Fruit fly (Drosophila melanogaster) whole organism, wandering third instar larva: ENCODE measurements around the gene CG15358.

Experiments
- Dfd ChIP-seq: fragments of >200 bp; optimal IDR thresholded peaks from 2 replicates; lab custom pipeline; 2017; ENCODE audit warnings: missing biosample characterization, missing genetic modification characterization
- Dif ChIP-seq: fragments of 200-275, 200-300 bp; sonication (Bioruptor generic); optimal IDR thresholded peaks from 2 replicates; lab custom pipeline; 2018; ENCODE audit warnings: missing biosample characterization, missing genetic modification characterization; ENCODE audit not compliant: partially characterized antibody
- HLH106 ChIP-seq: fragments of 200-800 bp; optimal IDR thresholded peaks from 3 replicates; lab custom pipeline; 2019; ENCODE audit warnings: missing biosample characterization, mild to moderate bottlenecking, missing genetic modification characterization, moderate library complexity
- Hr78 ChIP-seq: fragments of >200 bp; optimal IDR thresholded peaks from 2 replicates; lab custom pipeline; 2017; ENCODE audit warnings: missing biosample characterization, missing genetic modification characterization
- Myc ChIP-seq: fragments of >200 bp; optimal IDR thresholded peaks from 2 replicates; lab custom pipeline; 2017
- dsf ChIP-seq: sonication (Bioruptor generic); optimal IDR thresholded peaks from 2 replicates; lab custom pipeline; 2016; ENCODE audit warnings: missing biosample characterization, missing genetic modification characterization, borderline replicate concordance
- fru ChIP-seq: fragments of 200-800 bp; sonication (Bioruptor generic); optimal IDR thresholded peaks from 3 replicates; lab custom pipeline; 2016; ENCODE audit warnings: missing biosample characterization, mild to moderate bottlenecking, missing genetic modification characterization
- lola ChIP-seq: fragments of >200 bp; optimal IDR thresholded peaks from 2 replicates; lab custom pipeline; 2017; ENCODE audit warnings: missing biosample characterization, missing genetic modification characterization
- usp ChIP-seq: fragments of >200 bp; optimal IDR thresholded peaks from 2 replicates; lab custom pipeline; 2017; ENCODE audit warnings: missing biosample characterization, missing genetic modification characterization

dm6 chr2L:1861994-1862393 lies 21.0 kb downstream of the CG15358 start:
- no peak for TF ChIP-seq usp (GFP tag; lab: Kevin White, UChicago)
- peak; percentile 20 for TF ChIP-seq fru (GFP tag; lab: Kevin White, UChicago)
- TF ChIP-seq Myc (lab: Kevin White, UChicago) = no peak
- no peak for TF ChIP-seq Hr78 (GFP tag; lab: Kevin White, UChicago)
- TF ChIP-seq Dif = no peak
- no peak for TF ChIP-seq lola (GFP tag; lab: Kevin White, UChicago)
- TF ChIP-seq Dfd = no peak
- TF ChIP-seq HLH106 (tag; lab: Kevin White, UChicago) = no peak
- no peak for TF ChIP-seq dsf (GFP tag; lab: Kevin White, UChicago)
